Fruit fly (Drosophila melanogaster) S2 (cell line): Measurements from ENCODE around the gene CG3638.

Experiments used
- CG8478 ChIP-seq: fragments of >200 bp; optimal IDR thresholded peaks from 2 replicates; lab custom pipeline; 2018
- CTCF ChIP-seq, 2 experiments: fragments of >200 bp; optimal IDR thresholded peaks; 2 replicates each; lab custom pipeline; 2018

DNA sequence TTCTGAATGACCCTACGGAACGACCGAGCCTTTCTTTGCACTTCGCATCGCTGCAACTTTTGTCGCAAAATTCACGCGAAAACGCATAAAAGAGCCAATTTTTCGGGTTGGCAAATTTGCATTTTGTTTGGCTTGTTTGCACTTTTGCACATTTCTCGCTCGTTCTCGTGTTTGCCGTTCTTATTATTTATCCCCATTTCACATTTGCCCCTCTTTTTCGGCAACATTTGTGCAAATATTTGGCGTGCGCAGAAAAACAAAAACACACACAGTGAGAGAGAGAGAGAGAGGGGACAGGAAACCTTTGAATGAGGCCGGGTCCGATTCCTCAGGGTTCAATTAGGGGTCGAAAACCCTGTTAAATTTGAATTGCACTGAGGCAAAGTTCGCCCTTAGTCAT, 13.1 kb upstream of the CG3638 start:
- TF ChIP-seq CTCF (optimal IDR thresholded peaks at IDR 0.05; lab: Kevin White, UChicago): no peak
- TF ChIP-seq CG8478 (lab: Kevin White, UChicago): no peak
